Fruit fly (Drosophila melanogaster) whole organism: Measurements from ENCODE around the gene CG14452.
"Not testable (repeated sequence)": the region's sequence is repeated elsewhere in the genome, so short reads cannot be mapped to it uniquely, and the experiment has no call there.

Experiments used
- CG8478 ChIP-seq: fragments of >200 bp; optimal IDR thresholded peaks from 2 replicates; lab custom pipeline; 2018; ENCODE audit warnings: inconsistent platforms
- Dll ChIP-seq: fragments of >200 bp; optimal IDR thresholded peaks from 2 replicates; lab custom pipeline; 2017
- EcR ChIP-seq, 2 experiments: fragments of >200 bp; optimal IDR thresholded peaks; 2 replicates each; lab custom pipeline; 2017; ENCODE audit warnings: missing biosample characterization in 2 of 2, missing genetic modification characterization in 2 of 2, missing genetic modification reagents in 2 of 2
- pan ChIP-seq: fragments of >200 bp; optimal IDR thresholded peaks from 2 replicates; lab custom pipeline; 2017
- psq ChIP-seq: fragments of >200 bp; optimal IDR thresholded peaks from 2 replicates; lab custom pipeline; 2017
- usp ChIP-seq: fragments of >200 bp; optimal IDR thresholded peaks from 2 replicates; lab custom pipeline; 2017; ENCODE audit warnings: missing biosample characterization, missing genetic modification characterization, mixed read lengths

Gene CG14452

dm6 chr3L:22680932-22681331 lies 14.8 kb upstream of the CG14452 start:
- TF ChIP-seq pan (lab: Kevin White, UChicago) = no peak
- no peak for TF ChIP-seq Dll (lab: Kevin White, UChicago)
- no peak for TF ChIP-seq usp
- no peak for TF ChIP-seq EcR (GFP tag; optimal IDR thresholded peaks at IDR 0.05; lab: Kevin White, UChicago)
- TF ChIP-seq psq (lab: Kevin White, UChicago) = no peak
- TF ChIP-seq CG8478 = no peak

- TF ChIP-seq Dll (lab: Kevin White, UChicago) (no peak), CG8478 (no peak), EcR (GFP tag; optimal IDR thresholded peaks at IDR 0.05; lab: Kevin White, UChicago) (no peak), psq (lab: Kevin White, UChicago) (no peak), pan (lab: Kevin White, UChicago) (no peak), usp (no peak)
Measured at dm6 chr3L:22686987-22687386, 8.8 kb upstream of the CG14452 start, which contains the start of the genes CG14455 and CG14456. TSS of gene CG14455 (minus strand) at chr3L:22687087. TSS of gene CG14456 (plus strand) at chr3L:22687222.

dm6 chr3L:22692428-22692827 lies 3.3 kb upstream of the CG14452 start, which contains the start of gene CG14454:
TSS of gene CG14454 (minus strand) at chr3L:22692528.
- not testable (repeated sequence) for TF ChIP-seq usp; pan (lab: Kevin White, UChicago); Dll (lab: Kevin White, UChicago)

dm6 chr3L:22693712-22694111 lies 2.0 kb upstream of the CG14452 start, which contains the start of the genes CG12546 and CG14453:
TSS of gene CG12546 (minus strand) at chr3L:22693812.
TSS of gene CG14453 (plus strand) at chr3L:22694083.
- TF ChIP-seq CG8478 = no peak
- TF ChIP-seq Dll (lab: Kevin White, UChicago) = no peak
- no peak for TF ChIP-seq EcR (GFP tag; optimal IDR thresholded peaks at IDR 0.05; lab: Kevin White, UChicago)
- TF ChIP-seq psq (lab: Kevin White, UChicago) = no peak
- no peak for TF ChIP-seq pan (lab: Kevin White, UChicago)
- no peak for TF ChIP-seq usp

- TF ChIP-seq CG8478; EcR (GFP tag; optimal IDR thresholded peaks at IDR 0.05; lab: Kevin White, UChicago); pan (lab: Kevin White, UChicago): not testable (repeated sequence)
Measured at dm6 chr3L:22696930-22697329, 1.2 kb downstream of the CG14452 start, which contains the start of gene CG32453. TSS of gene CG32453 (plus strand) at chr3L:22697230.

- TF ChIP-seq EcR (GFP tag; optimal IDR thresholded peaks at IDR 0.05; lab: Kevin White, UChicago) (no peak), psq (lab: Kevin White, UChicago) (no peak), usp (no peak), pan (lab: Kevin White, UChicago) (no peak), Dll (lab: Kevin White, UChicago) (no peak), CG8478 (no peak)
Measured at dm6 chr3L:22699133-22699532, 3.4 kb downstream of the CG14452 start, which contains the start of gene CG45116. TSS of gene CG45116 (plus strand) at chr3L:22699433.

- TF ChIP-seq psq (lab: Kevin White, UChicago) (no peak), pan (lab: Kevin White, UChicago) (no peak), EcR (GFP tag; optimal IDR thresholded peaks at IDR 0.05; lab: Kevin White, UChicago) (no peak), Dll (lab: Kevin White, UChicago) (no peak), usp (no peak), CG8478 (no peak)
Measured at dm6 chr3L:22711855-22712254, 16.1 kb downstream of the CG14452 start, which contains the start of gene CG11370. TSS of gene CG11370 (plus strand) at chr3L:22712155.

dm6 chr3L:22713605-22714004 lies 17.9 kb downstream of the CG14452 start:
- no peak for TF ChIP-seq CG8478
- no peak for TF ChIP-seq Dll (lab: Kevin White, UChicago)
- TF ChIP-seq usp = no peak
- no peak for TF ChIP-seq EcR (GFP tag; optimal IDR thresholded peaks at IDR 0.05; lab: Kevin White, UChicago)
- no peak for TF ChIP-seq pan (lab: Kevin White, UChicago)
- no peak for TF ChIP-seq psq (lab: Kevin White, UChicago)

dm6 chr3L:22717137-22717767 lies 21.5 kb downstream of the CG14452 start, which contains the start of the genes ArfGAP3 and CG32452:
TSS of gene ArfGAP3 (minus strand) at chr3L:22717577.
TSS of gene CG32452 (plus strand) at chr3L:22717728.
- TF ChIP-seq usp = no peak
- TF ChIP-seq Dll (lab: Kevin White, UChicago) = no peak
- no peak for TF ChIP-seq EcR (GFP tag; optimal IDR thresholded peaks at IDR 0.05; lab: Kevin White, UChicago)
- TF ChIP-seq CG8478 = no peak
- no peak for TF ChIP-seq pan (lab: Kevin White, UChicago)
- no peak for TF ChIP-seq psq (lab: Kevin White, UChicago)

- TF ChIP-seq psq (lab: Kevin White, UChicago); pan (lab: Kevin White, UChicago); EcR (GFP tag; optimal IDR thresholded peaks at IDR 0.05; lab: Kevin White, UChicago): not testable (repeated sequence)
Measured at dm6 chr3L:22720694-22721270, 25.0 kb downstream of the CG14452 start, which contains the start of gene mael. TSS of gene mael (plus strand) at chr3L:22721203.

dm6 chr3L:22721991-22722390 lies 26.2 kb downstream of the CG14452 start, which contains the start of gene CG14451:
TSS of gene CG14451 (minus strand) at chr3L:22722091.
- TF ChIP-seq EcR (GFP tag; optimal IDR thresholded peaks at IDR 0.05; lab: Kevin White, UChicago) (no peak), psq (lab: Kevin White, UChicago) (no peak), Dll (lab: Kevin White, UChicago) (no peak), usp (no peak), pan (lab: Kevin White, UChicago) (no peak), CG8478 (no peak)
